Worm (Caenorhabditis elegans) whole organism, L2 larva: ENCODE data around the gene AH10.4.

Experiments
- C34F6.9 ChIP-seq: fragments of 150-350 bp; optimal IDR thresholded peaks from 2 replicates; lab custom pipeline; 2014; ENCODE audit warnings: missing biosample characterization, missing genetic modification characterization
- F13H6.1 ChIP-seq: sonication (generic microtip); optimal IDR thresholded peaks from 2 replicates; lab custom pipeline; 2016; ENCODE audit warnings: missing genetic modification characterization, missing compliant biosample characterization
- R02D3.7 ChIP-seq: fragments of 150-350 bp; optimal IDR thresholded peaks from 2 replicates; lab custom pipeline; 2014; ENCODE audit warnings: missing biosample characterization, missing genetic modification characterization
- Y55F3AM.14 ChIP-seq: fragments of 200-800 bp; sonication (Bioruptor generic); optimal IDR thresholded peaks from 2 replicates; lab custom pipeline; 2018; ENCODE audit warnings: mild to moderate bottlenecking, missing genetic modification characterization, missing compliant biosample characterization
- ZK546.5 ChIP-seq: sonication (generic microtip); optimal IDR thresholded peaks from 2 replicates; lab custom pipeline; 2017; ENCODE audit warnings: missing biosample characterization, missing genetic modification characterization
- alr-1 ChIP-seq: fragments of 150-350 bp; optimal IDR thresholded peaks from 2 replicates; lab custom pipeline; 2014; ENCODE audit warnings: missing biosample characterization, missing genetic modification characterization
- aly-2 ChIP-seq: fragments of 150-350 bp; optimal IDR thresholded peaks from 2 replicates; lab custom pipeline; 2014; ENCODE audit warnings: missing biosample characterization, missing genetic modification characterization
- ama-1 ChIP-seq: fragments of 150-350 bp; optimal IDR thresholded peaks from 2 replicates; lab custom pipeline; 2018; ENCODE audit warnings: inconsistent platforms
- blmp-1 ChIP-seq: sonication (generic microtip); optimal IDR thresholded peaks from 2 replicates; lab custom pipeline; 2017; ENCODE audit warnings: missing genetic modification characterization, mild to moderate bottlenecking, missing compliant biosample characterization, antibody characterized with exemption, moderate library complexity; ENCODE audit not compliant: insufficient read depth
- ceh-16 ChIP-seq: fragments of 150-350 bp; optimal IDR thresholded peaks from 2 replicates; lab custom pipeline; 2014; ENCODE audit warnings: missing biosample characterization, missing genetic modification characterization
- ceh-82 ChIP-seq: fragments of 150-350 bp; optimal IDR thresholded peaks from 2 replicates; lab custom pipeline; 2014; ENCODE audit warnings: missing biosample characterization, missing genetic modification characterization
- crh-2 ChIP-seq: sonication (generic microtip); optimal IDR thresholded peaks from 2 replicates; lab custom pipeline; 2017; ENCODE audit warnings: missing biosample characterization, missing genetic modification characterization
- dmd-4 ChIP-seq: sonication (generic microtip); optimal IDR thresholded peaks from 2 replicates; lab custom pipeline; 2017; ENCODE audit warnings: missing biosample characterization, missing genetic modification characterization
- egl-27 ChIP-seq: sonication (generic microtip); optimal IDR thresholded peaks from 3 replicates; lab custom pipeline; 2017; ENCODE audit warnings: missing biosample characterization, missing genetic modification reagents, missing genetic modification characterization
- elt-1 ChIP-seq: fragments of 150-350 bp; optimal IDR thresholded peaks from 2 replicates; lab custom pipeline; 2014; ENCODE audit warnings: missing biosample characterization, missing genetic modification characterization
- elt-3 ChIP-seq: sonication (generic microtip); optimal IDR thresholded peaks from 2 replicates; lab custom pipeline; 2017; ENCODE audit warnings: missing biosample characterization, missing genetic modification characterization
- fos-1 ChIP-seq: fragments of 150-350 bp; optimal IDR thresholded peaks from 2 replicates; lab custom pipeline; 2014; ENCODE audit warnings: missing biosample characterization, missing genetic modification characterization
- gmeb-1 ChIP-seq: fragments of 150-350 bp; optimal IDR thresholded peaks from 2 replicates; lab custom pipeline; 2014; ENCODE audit warnings: missing biosample characterization, missing genetic modification characterization
- lin-11 ChIP-seq: fragments of 150-350 bp; sonication (generic microtip); optimal IDR thresholded peaks from 2 replicates; lab custom pipeline; 2014; ENCODE audit warnings: missing biosample characterization, missing genetic modification characterization, inconsistent platforms, mixed read lengths
- lin-13 ChIP-seq: fragments of 150-350 bp; optimal IDR thresholded peaks from 2 replicates; lab custom pipeline; 2014; ENCODE audit warnings: missing biosample characterization, missing genetic modification reagents, missing genetic modification characterization
- lin-39 ChIP-seq: fragments of 150-350 bp; optimal IDR thresholded peaks from 2 replicates; lab custom pipeline; 2014; ENCODE audit warnings: missing biosample characterization, missing genetic modification reagents, missing genetic modification characterization
- lsy-2 ChIP-seq, 2 experiments: fragments of 150-350 bp in 1 of 2; sonication (generic microtip) in 1 of 2; optimal IDR thresholded peaks; 2 replicates each; lab custom pipeline; 2014 to 2017; ENCODE audit warnings: missing biosample characterization in 2 of 2, missing genetic modification characterization in 2 of 2
- mab-5 ChIP-seq: fragments of 150-350 bp; optimal IDR thresholded peaks from 2 replicates; lab custom pipeline; 2014; ENCODE audit warnings: missing biosample characterization, missing genetic modification characterization
- mbf-1 ChIP-seq: sonication (generic microtip); optimal IDR thresholded peaks from 2 replicates; lab custom pipeline; 2017; ENCODE audit warnings: missing biosample characterization, missing genetic modification characterization
- mdl-1 ChIP-seq, 2 experiments: fragments of 150-350 bp in 1 of 2; sonication (generic microtip) in 1 of 2; optimal IDR thresholded peaks; 2 replicates each; lab custom pipeline; 2017; ENCODE audit warnings: missing biosample characterization in 2 of 2, missing genetic modification characterization in 2 of 2
- nhr-10 ChIP-seq: sonication (generic microtip); optimal IDR thresholded peaks from 2 replicates; lab custom pipeline; 2017; ENCODE audit warnings: missing biosample characterization, missing genetic modification characterization
- nhr-11 ChIP-seq: fragments of 150-350 bp; optimal IDR thresholded peaks from 2 replicates; lab custom pipeline; 2014; ENCODE audit warnings: missing biosample characterization, missing genetic modification characterization
- nhr-12 ChIP-seq: fragments of 150-350 bp; optimal IDR thresholded peaks from 2 replicates; lab custom pipeline; 2014; ENCODE audit warnings: missing biosample characterization, missing genetic modification characterization
- nhr-129 ChIP-seq: fragments of 150-350 bp; optimal IDR thresholded peaks from 2 replicates; lab custom pipeline; 2014; ENCODE audit warnings: missing biosample characterization, missing genetic modification characterization
- nhr-21 ChIP-seq: fragments of 150-350 bp; optimal IDR thresholded peaks from 2 replicates; lab custom pipeline; 2014; ENCODE audit warnings: missing biosample characterization, missing genetic modification characterization
- nhr-23 ChIP-seq: fragments of 150-350 bp; optimal IDR thresholded peaks from 2 replicates; lab custom pipeline; 2014; ENCODE audit warnings: missing biosample characterization, missing genetic modification reagents, missing genetic modification characterization
- nhr-237 ChIP-seq: fragments of 150-350 bp; optimal IDR thresholded peaks from 2 replicates; lab custom pipeline; 2014; ENCODE audit warnings: missing biosample characterization, missing genetic modification characterization
- nhr-25 ChIP-seq: fragments of 150-350 bp; sonication (generic microtip); optimal IDR thresholded peaks from 3 replicates; lab custom pipeline; 2014; ENCODE audit warnings: missing biosample characterization, missing genetic modification characterization
- nhr-6 ChIP-seq: fragments of 150-350 bp; optimal IDR thresholded peaks from 2 replicates; lab custom pipeline; 2014; ENCODE audit warnings: missing biosample characterization, missing genetic modification characterization
- nhr-77 ChIP-seq: fragments of 150-350 bp; optimal IDR thresholded peaks from 2 replicates; lab custom pipeline; 2014; ENCODE audit warnings: missing biosample characterization, missing genetic modification characterization
- peb-1 ChIP-seq: fragments of 150-350 bp; optimal IDR thresholded peaks from 2 replicates; lab custom pipeline; 2014; ENCODE audit warnings: missing biosample characterization, missing genetic modification characterization
- sem-4 ChIP-seq: fragments of 150-350 bp; optimal IDR thresholded peaks from 2 replicates; lab custom pipeline; 2014; ENCODE audit warnings: missing biosample characterization, missing genetic modification reagents, missing genetic modification characterization
- skn-1 ChIP-seq: sonication (generic microtip); optimal IDR thresholded peaks from 2 replicates; lab custom pipeline; 2017; ENCODE audit warnings: missing biosample characterization, missing genetic modification characterization
- sma-3 ChIP-seq: sonication (generic microtip); optimal IDR thresholded peaks from 2 replicates; lab custom pipeline; 2016; ENCODE audit warnings: missing genetic modification reagents, missing genetic modification characterization, missing compliant biosample characterization
- sma-9 ChIP-seq, 2 experiments: fragments of 150-350 bp in 1 of 2; sonication (generic microtip) in 1 of 2; optimal IDR thresholded peaks; 2 replicates each; lab custom pipeline; 2014 to 2016; ENCODE audit warnings: missing genetic modification characterization in 2 of 2, mild to moderate bottlenecking in 1 of 2, missing biosample characterization in 1 of 2, missing compliant biosample characterization in 1 of 2, missing genetic modification reagents in 1 of 2, moderate library complexity in 1 of 2
- snpc-4 ChIP-seq: fragments of 150-350 bp; optimal IDR thresholded peaks from 2 replicates; lab custom pipeline; 2014; ENCODE audit warnings: missing biosample characterization, missing genetic modification characterization
- unc-39 ChIP-seq: fragments of 150-350 bp; optimal IDR thresholded peaks from 2 replicates; lab custom pipeline; 2014; ENCODE audit warnings: missing biosample characterization, missing genetic modification characterization
- unc-55 ChIP-seq: fragments of 150-350 bp; sonication (generic microtip); optimal IDR thresholded peaks from 3 replicates; lab custom pipeline; 2014; ENCODE audit warnings: missing biosample characterization, missing genetic modification reagents, missing genetic modification characterization
- unc-62 ChIP-seq: fragments of 150-350 bp; optimal IDR thresholded peaks from 2 replicates; lab custom pipeline; 2014; ENCODE audit warnings: missing biosample characterization, missing genetic modification reagents, missing genetic modification characterization
- zag-1 ChIP-seq: fragments of 150-350 bp; optimal IDR thresholded peaks from 2 replicates; lab custom pipeline; 2014; ENCODE audit warnings: missing biosample characterization, missing genetic modification characterization
- ztf-1 ChIP-seq: fragments of 200-800 bp; sonication (Bioruptor generic); conservative IDR thresholded peaks from 2 replicates; pipeline ENCODE4 v1.3.6; 2022; ENCODE audit warnings: missing genetic modification characterization, missing compliant biosample characterization
- ztf-11 ChIP-seq: sonication (generic microtip); optimal IDR thresholded peaks from 2 replicates; lab custom pipeline; 2017; ENCODE audit warnings: missing biosample characterization, missing genetic modification characterization
- ztf-4 ChIP-seq: fragments of 150-350 bp; optimal IDR thresholded peaks from 2 replicates; lab custom pipeline; 2014; ENCODE audit warnings: missing biosample characterization, missing genetic modification characterization

AH10.4 gene

ce11 chrV:14094546-14094945 is 43.1 kb downstream of the AH10.4 start:
- TF ChIP-seq nhr-10 (tag; lab: Kevin White, UChicago) (no peak), nhr-25 (tag; lab: Kevin White, UChicago) (no peak), mab-5 (no peak), egl-27 (tag; lab: Kevin White, UChicago) (no peak), fos-1 (no peak), R02D3.7 (tag; lab: Kevin White, UChicago) (no peak), gmeb-1 (no peak), nhr-21 (tag; lab: Kevin White, UChicago) (no peak), ama-1 (no peak), nhr-6 (tag; lab: Kevin White, UChicago) (no peak), elt-3 (no peak), ZK546.5 (no peak), Y55F3AM.14 (GFP tag; lab: Kevin White, UChicago) (no peak)

ce11 chrV:14093805-14094204 is 43.9 kb downstream of the AH10.4 start, which contains the start of gene D1086.8:
D1086.8 (plus strand) TSS chrV:14094105.
- TF ChIP-seq C34F6.9 (tag; lab: Kevin White, UChicago), result peak; percentile 4
- TF ChIP-seq ceh-16, result no peak

- TF ChIP-seq F13H6.1 (no peak), ceh-82 (no peak), unc-39 (tag; lab: Kevin White, UChicago) (no peak), unc-62 (GFP tag; lab: Kevin White, UChicago) (no peak), snpc-4 (peak; percentile 97), nhr-77 (tag; lab: Kevin White, UChicago) (no peak), nhr-23 (tag; lab: Kevin White, UChicago) (no peak), mbf-1 (tag; lab: Kevin White, UChicago) (no peak), nhr-10 (tag; lab: Kevin White, UChicago) (no peak), ama-1 (peak; percentile 91), fos-1 (peak; percentile 1), elt-3 (no peak), C34F6.9 (tag; lab: Kevin White, UChicago) (peak; percentile 5), blmp-1 (no peak), ceh-16 (no peak), sem-4 (tag; lab: Kevin White, UChicago) (no peak), Y55F3AM.14 (GFP tag; lab: Kevin White, UChicago) (no peak), mdl-1 (tag; optimal IDR thresholded peaks at IDR 0.05; lab: Kevin White, UChicago) (no peak), ztf-4 (tag; lab: Kevin White, UChicago) (no peak), unc-55 (no peak), nhr-25 (tag; lab: Kevin White, UChicago) (no peak), nhr-11 (tag; lab: Kevin White, UChicago) (no peak), gmeb-1 (no peak), lsy-2 (tag; optimal IDR thresholded peaks at IDR 0.05; lab: Kevin White, UChicago) (peak in 1 of 2 experiments; percentile 44), nhr-129 (tag; lab: Kevin White, UChicago) (peak; percentile 30), nhr-237 (tag; lab: Kevin White, UChicago) (no peak), nhr-21 (tag; lab: Kevin White, UChicago) (peak; percentile 39), ztf-11 (tag; lab: Kevin White, UChicago) (no peak), lin-11 (no peak), aly-2 (no peak), ztf-1 (0 out of 2 replicates have a peak, but pooled peaks have one; percentile 30), nhr-6 (tag; lab: Kevin White, UChicago) (no peak), ZK546.5 (no peak), zag-1 (tag; lab: Kevin White, UChicago) (no peak), peb-1 (tag; lab: Kevin White, UChicago) (no peak), crh-2 (tag; lab: Kevin White, UChicago) (no peak), nhr-12 (tag; lab: Kevin White, UChicago) (no peak), sma-3 (GFP tag; lab: Kevin White, UChicago) (peak; percentile 35), lin-39 (tag; lab: Kevin White, UChicago) (no peak), skn-1 (tag; lab: Kevin White, UChicago) (no peak), mab-5 (no peak), alr-1 (tag; lab: Kevin White, UChicago) (no peak), sma-9 (GFP tag; optimal IDR thresholded peaks at IDR 0.05; lab: Kevin White, UChicago) (peak; percentile 40), sma-9 (tag; optimal IDR thresholded peaks at IDR 0.05; lab: Kevin White, UChicago) (no peak), egl-27 (tag; lab: Kevin White, UChicago) (no peak), lin-13 (GFP tag; lab: Kevin White, UChicago) (peak; percentile 8), elt-1 (tag; lab: Kevin White, UChicago) (no peak), dmd-4 (tag; lab: Kevin White, UChicago) (no peak), R02D3.7 (tag; lab: Kevin White, UChicago) (no peak)
Observed at ce11 chrV:14092403-14092802, 45.3 kb downstream of the AH10.4 start, which contains the start of gene D1086.3. D1086.3 (plus strand) TSS chrV:14092792.
